Worm (Caenorhabditis elegans) whole organism, early embryonic: ENCODE results near the gene F09E10.1.

ENCODE experiments used
- B0310.2 ChIP-seq: sonication (generic microtip); optimal IDR thresholded peaks from 2 replicates; lab custom pipeline; 2016; ENCODE audit warnings: mild to moderate bottlenecking, missing genetic modification characterization, missing compliant biosample characterization
- aly-1 ChIP-seq: sonication (generic microtip); optimal IDR thresholded peaks from 2 replicates; lab custom pipeline; 2016; ENCODE audit warnings: missing genetic modification characterization, missing compliant biosample characterization
- ceh-13 ChIP-seq: fragments of 200-800 bp; sonication (Bioruptor generic); optimal IDR thresholded peaks from 2 replicates; lab custom pipeline; 2018; ENCODE audit warnings: mild to moderate bottlenecking, missing genetic modification characterization, missing compliant biosample characterization
- ceh-36 ChIP-seq: sonication (generic microtip); optimal IDR thresholded peaks from 2 replicates; lab custom pipeline; 2016; ENCODE audit warnings: missing genetic modification characterization, inconsistent platforms, missing compliant biosample characterization
- flt-1 ChIP-seq: fragments of 200-800 bp; sonication (Bioruptor generic); IDR thresholded peaks from 2 replicates; pipeline ENCODE4 v1.3.6; 2022; ENCODE audit warnings: missing genetic modification characterization, missing compliant biosample characterization
- hnd-1 ChIP-seq: sonication (generic microtip); optimal IDR thresholded peaks from 2 replicates; lab custom pipeline; 2016; ENCODE audit warnings: missing genetic modification characterization, missing compliant biosample characterization
- scrt-1 ChIP-seq: fragments of 200-800 bp; sonication (Bioruptor generic); IDR thresholded peaks from 2 replicates; pipeline ENCODE4 v1.3.6; 2022; ENCODE audit warnings: missing genetic modification characterization, missing compliant biosample characterization

- TF ChIP-seq flt-1 (GFP tag; lab: Robert Waterston, UW) (no peak), hnd-1 (no peak), aly-1 (no peak), ceh-36 (no peak), B0310.2 (no peak), scrt-1 (GFP tag; lab: Robert Waterston, UW) (no peak), ceh-13 (no peak)
These were observed 1.3 kb downstream of the F09E10.1 start for ce11 chrX:1503698-1504501.
